Worm (Caenorhabditis elegans): ENCODE data around the gene icap-1.

Gene icap-1

ce11 chrIV:13788652-13789051, 1.9 kb upstream of the icap-1 start, which contains the start of the genes sas-6 and Y45F10D.7 (continued):
- TF ChIP-seq F10E7.11 (tag; optimal IDR thresholded peaks at IDR 0.05) (no peak), F39B2.1 (GFP tag; IDR thresholded peaks at IDR 0.05) (no peak), ceh-27 (GFP tag; optimal IDR thresholded peaks at IDR 0.05) (no peak), rec-8 (tag; optimal IDR thresholded peaks at IDR 0.05) (no peak), F57A8.1 (GFP tag; optimal IDR thresholded peaks at IDR 0.05) (no peak), madf-3 (GFP tag; IDR thresholded peaks at IDR 0.05) (no peak), pbrm-1 (GFP tag; IDR thresholded peaks at IDR 0.05) (peak; percentile 34; the same call in 1 of the 2 replicates), Y67H2A.10 (GFP tag; conservative IDR thresholded peaks at IDR 0.05) (no peak), lsl-1 (GFP tag; optimal IDR thresholded peaks at IDR 0.05) (peak; percentile 91), nhr-27 (tag; optimal IDR thresholded peaks at IDR 0.05) (no peak), B0035.1 (tag; optimal IDR thresholded peaks at IDR 0.05) (no peak), lsy-27 (tag; optimal IDR thresholded peaks at IDR 0.05; ENCODE audit: borderline replicate concordance, insufficient read depth) (no peak), F23B12.7 (tag; optimal IDR thresholded peaks at IDR 0.05; ENCODE audit: insufficient read depth) (peak; percentile 71), dpl-1 (GFP tag; optimal IDR thresholded peaks at IDR 0.05) (peak; percentile 80), cebp-1 (GFP tag; IDR thresholded peaks at IDR 0.05) (no peak), cebp-1 (tag; optimal IDR thresholded peaks at IDR 0.05) (peak; percentile 28), ztf-18 (tag; optimal IDR thresholded peaks at IDR 0.05) (peak; percentile 23), ceh-91 (GFP tag; IDR thresholded peaks at IDR 0.05) (peak; percentile 31; the same call in 1 of the 2 replicates), attf-3 (GFP tag; conservative IDR thresholded peaks at IDR 0.05) (peak; percentile 70), Y53G8AR.9 (GFP tag; conservative IDR thresholded peaks at IDR 0.05) (no peak), nfya-2 (GFP tag; IDR thresholded peaks at IDR 0.05) (no peak), nhr-120 (GFP tag; IDR thresholded peaks at IDR 0.05) (no peak), bed-1 (GFP tag; IDR thresholded peaks at IDR 0.05) (no peak), ceh-100 (GFP tag; IDR thresholded peaks at IDR 0.05) (no peak), ceh-58 (GFP tag; IDR thresholded peaks at IDR 0.05) (no peak), ztf-22 (GFP tag; optimal IDR thresholded peaks at IDR 0.05) (no peak), nfya-1 (tag; optimal IDR thresholded peaks at IDR 0.05; ENCODE audit: borderline replicate concordance, insufficient read depth) (no peak), C06A6.2 (GFP tag; conservative IDR thresholded peaks at IDR 0.05) (no peak), nhr-90 (tag; optimal IDR thresholded peaks at IDR 0.05) (no peak), mes-4 (tag; optimal IDR thresholded peaks at IDR 0.05) (no peak), fkh-3 (tag; optimal IDR thresholded peaks at IDR 0.05) (no peak), ccch-3 (GFP tag; optimal IDR thresholded peaks at IDR 0.05) (no peak), chd-7 (tag; optimal IDR thresholded peaks at IDR 0.05) (no peak), tlf-1 (GFP tag; optimal IDR thresholded peaks at IDR 0.05) (no peak), athp-1 (tag; optimal IDR thresholded peaks at IDR 0.05) (no peak), Y53F4B.3 (GFP tag; IDR thresholded peaks at IDR 0.05) (no peak), dox-1 (GFP tag; IDR thresholded peaks at IDR 0.05) (peak; percentile 68), hlh-26 (GFP tag; conservative IDR thresholded peaks at IDR 0.05) (no peak), ztf-28 (GFP tag; IDR thresholded peaks at IDR 0.05) (no peak), madf-10 (tag; optimal IDR thresholded peaks at IDR 0.05) (no peak), hsf-1 (GFP tag; IDR thresholded peaks at IDR 0.05) (no peak), unc-130 (GFP tag; optimal IDR thresholded peaks at IDR 0.05) (no peak), ama-1 (optimal IDR thresholded peaks at IDR 0.05) (no peak), ama-1 (GFP tag; optimal IDR thresholded peaks at IDR 0.05) (no peak), hmg-20 (GFP tag; IDR thresholded peaks at IDR 0.05) (no peak), let-607 (tag; optimal IDR thresholded peaks at IDR 0.05) (no peak), K12H6.12 (tag; optimal IDR thresholded peaks at IDR 0.05) (no peak)

Measured in whole organism, young adult.